Fruit fly (Drosophila melanogaster): ENCODE data around the gene CG15715.

Gene CG15715

dm6 chr3L:15823780-15824423 is 13.4 kb downstream of the CG15715 start:
- TF ChIP-seq CG32121 (GFP tag; IDR thresholded peaks at IDR 0.05) (no peak), CG17806 (tag; optimal IDR thresholded peaks at IDR 0.05) (no peak), CG4496 (GFP tag; IDR thresholded peaks at IDR 0.05) (peak; percentile 59; the same call in 1 of the 3 replicates), CG14655 (GFP tag; optimal IDR thresholded peaks at IDR 0.05) (no peak), fd96Ca (GFP tag; IDR thresholded peaks at IDR 0.05) (no peak), Snoo (tag; optimal IDR thresholded peaks at IDR 0.05) (no peak), CG12605 (GFP tag; IDR thresholded peaks at IDR 0.05) (peak; percentile 10; the same call in 1 of the 2 replicates), CG9948 (tag; optimal IDR thresholded peaks at IDR 0.05) (no peak), rn (GFP tag; IDR thresholded peaks at IDR 0.05) (no peak), CG8159 (tag; optimal IDR thresholded peaks at IDR 0.05) (no peak), D1 (tag; optimal IDR thresholded peaks at IDR 0.05) (no peak), CG13204 (GFP tag; optimal IDR thresholded peaks at IDR 0.05) (no peak)

dm6 chr3L:15816714-15817113 is 20.6 kb downstream of the CG15715 start, which contains the start of gene CkIIalpha-i1:
TSS of gene CkIIalpha-i1 (plus strand) at chr3L:15816979.
- TF ChIP-seq EcR (GFP tag; optimal IDR thresholded peaks at IDR 0.05) = no peak
- TF ChIP-seq gl (tag; optimal IDR thresholded peaks at IDR 0.05) = no peak
- TF ChIP-seq CG13204 (GFP tag; optimal IDR thresholded peaks at IDR 0.05) = no peak
- TF ChIP-seq CG8301 (tag; optimal IDR thresholded peaks at IDR 0.05) = no peak
- TF ChIP-seq Ets98B (GFP tag; IDR thresholded peaks at IDR 0.05) = no peak
- TF ChIP-seq Snoo (tag; optimal IDR thresholded peaks at IDR 0.05) = no peak
- TF ChIP-seq Pif1B (GFP tag; optimal IDR thresholded peaks at IDR 0.05) = no peak
- no peak for TF ChIP-seq CG12605 (GFP tag; IDR thresholded peaks at IDR 0.05)
- no peak for TF ChIP-seq Pif1A (GFP tag; optimal IDR thresholded peaks at IDR 0.05)
- TF ChIP-seq CG4496 (GFP tag; IDR thresholded peaks at IDR 0.05) = no peak
- no peak for TF ChIP-seq CG8159 (tag; optimal IDR thresholded peaks at IDR 0.05)
- no peak for TF ChIP-seq CG34367 (tag; optimal IDR thresholded peaks at IDR 0.05)
- TF ChIP-seq CG10348 (GFP tag; IDR thresholded peaks at IDR 0.05) = no peak
- TF ChIP-seq CG15710 (tag; optimal IDR thresholded peaks at IDR 0.05) = no peak
- no peak for TF ChIP-seq CG17806 (tag; optimal IDR thresholded peaks at IDR 0.05)

- TF ChIP-seq fd96Ca (GFP tag; IDR thresholded peaks at IDR 0.05) (no peak), Pif1A (GFP tag; optimal IDR thresholded peaks at IDR 0.05) (no peak), CG10348 (GFP tag; IDR thresholded peaks at IDR 0.05) (no peak), CG15710 (tag; optimal IDR thresholded peaks at IDR 0.05) (no peak), CG34367 (tag; optimal IDR thresholded peaks at IDR 0.05) (no peak), D1 (tag; optimal IDR thresholded peaks at IDR 0.05) (no peak), Ets98B (GFP tag; IDR thresholded peaks at IDR 0.05) (no peak), gl (tag; optimal IDR thresholded peaks at IDR 0.05) (no peak), CG8159 (tag; optimal IDR thresholded peaks at IDR 0.05) (no peak), CG4496 (GFP tag; IDR thresholded peaks at IDR 0.05) (no peak), rn (GFP tag; IDR thresholded peaks at IDR 0.05) (no peak), EcR (GFP tag; optimal IDR thresholded peaks at IDR 0.05) (no peak), CG17806 (tag; optimal IDR thresholded peaks at IDR 0.05) (no peak), CG13204 (GFP tag; optimal IDR thresholded peaks at IDR 0.05) (no peak), CG32121 (GFP tag; IDR thresholded peaks at IDR 0.05) (no peak), Pif1B (GFP tag; optimal IDR thresholded peaks at IDR 0.05) (no peak), CG8301 (tag; optimal IDR thresholded peaks at IDR 0.05) (no peak)
These were observed 21.2 kb downstream of the CG15715 start, which contains the start of gene fwe for dm6 chr3L:15816143-15816487. TSS of gene fwe (minus strand) at chr3L:15816410.

dm6 chr3L:15815353-15816142 is 21.7 kb downstream of the CG15715 start:
- TF ChIP-seq Ets98B (GFP tag; IDR thresholded peaks at IDR 0.05) = peak; percentile 81
- peak; percentile 95 for TF ChIP-seq CG8159 (tag; optimal IDR thresholded peaks at IDR 0.05)
- TF ChIP-seq CG32121 (GFP tag; IDR thresholded peaks at IDR 0.05) = peak; percentile 86
- peak; percentile 85 for TF ChIP-seq Pif1B (GFP tag; optimal IDR thresholded peaks at IDR 0.05)
- TF ChIP-seq CG13204 (GFP tag; optimal IDR thresholded peaks at IDR 0.05) = no peak
- TF ChIP-seq CG9948 (tag; optimal IDR thresholded peaks at IDR 0.05) = peak; percentile 96
- peak; percentile 90 for TF ChIP-seq Snoo (tag; optimal IDR thresholded peaks at IDR 0.05)
- no peak; the same call in 2 of the 3 replicates for TF ChIP-seq CG4496 (GFP tag; IDR thresholded peaks at IDR 0.05)
- peak; percentile 64 for TF ChIP-seq rn (GFP tag; IDR thresholded peaks at IDR 0.05)
- peak; percentile 91 for TF ChIP-seq CG34367 (tag; optimal IDR thresholded peaks at IDR 0.05)
- peak; percentile 93 for TF ChIP-seq CG8301 (tag; optimal IDR thresholded peaks at IDR 0.05)
- TF ChIP-seq CG10348 (GFP tag; IDR thresholded peaks at IDR 0.05) = no peak
- peak; percentile 65 for TF ChIP-seq gl (tag; optimal IDR thresholded peaks at IDR 0.05)
- TF ChIP-seq CG17806 (tag; optimal IDR thresholded peaks at IDR 0.05) = peak; percentile 95
- peak; percentile 30 for TF ChIP-seq EcR (GFP tag; optimal IDR thresholded peaks at IDR 0.05)
- TF ChIP-seq CG15710 (tag; optimal IDR thresholded peaks at IDR 0.05) = peak; percentile 91
- TF ChIP-seq Pif1A (GFP tag; optimal IDR thresholded peaks at IDR 0.05) = peak; percentile 85
- TF ChIP-seq CG12605 (GFP tag; IDR thresholded peaks at IDR 0.05) = peak; percentile 75
- peak; percentile 94 for TF ChIP-seq CG14655 (GFP tag; optimal IDR thresholded peaks at IDR 0.05)
- no peak for TF ChIP-seq fd96Ca (GFP tag; IDR thresholded peaks at IDR 0.05)
- TF ChIP-seq D1 (tag; optimal IDR thresholded peaks at IDR 0.05) = peak; percentile 95

- TF ChIP-seq CG15710 (tag; optimal IDR thresholded peaks at IDR 0.05) (no peak), fd96Ca (GFP tag; IDR thresholded peaks at IDR 0.05) (no peak), CG8159 (tag; optimal IDR thresholded peaks at IDR 0.05) (no peak), CG10348 (GFP tag; IDR thresholded peaks at IDR 0.05) (no peak), CG8301 (tag; optimal IDR thresholded peaks at IDR 0.05) (no peak), Pif1B (GFP tag; optimal IDR thresholded peaks at IDR 0.05) (no peak), CG4496 (GFP tag; IDR thresholded peaks at IDR 0.05) (no peak), Snoo (tag; optimal IDR thresholded peaks at IDR 0.05) (no peak), CG17806 (tag; optimal IDR thresholded peaks at IDR 0.05) (no peak), gl (tag; optimal IDR thresholded peaks at IDR 0.05) (no peak), Ets98B (GFP tag; IDR thresholded peaks at IDR 0.05) (no peak), CG32121 (GFP tag; IDR thresholded peaks at IDR 0.05) (no peak), CG34367 (tag; optimal IDR thresholded peaks at IDR 0.05) (no peak), CG13204 (GFP tag; optimal IDR thresholded peaks at IDR 0.05) (no peak)
These were observed 23.3 kb downstream of the CG15715 start for dm6 chr3L:15813988-15814387.
